Worm (Caenorhabditis elegans): ENCODE data around the gene acdh-11.

Gene acdh-11

ce11 chrIII:10565926-10566325, at the start of gene acdh-11:
TSS of gene acdh-11 (plus strand) at chrIII:10566258.
- TF ChIP-seq him-1 (tag; optimal IDR thresholded peaks at IDR 0.05) (no peak), W03F9.2 (tag; optimal IDR thresholded peaks at IDR 0.05) (no peak), dao-5 (tag; optimal IDR thresholded peaks at IDR 0.05) (no peak)

- no peak for TF ChIP-seq W03F9.2 (tag; optimal IDR thresholded peaks at IDR 0.05)
- TF ChIP-seq dao-5 (tag; optimal IDR thresholded peaks at IDR 0.05) = no peak
- TF ChIP-seq him-1 (tag; optimal IDR thresholded peaks at IDR 0.05) = no peak
Observed at ce11 chrIII:10518884-10519283, 47.2 kb upstream of the acdh-11 start.

ce11 chrIII:10519615-10520014, 46.4 kb upstream of the acdh-11 start:
- TF ChIP-seq W03F9.2 (tag; optimal IDR thresholded peaks at IDR 0.05) (no peak), him-1 (tag; optimal IDR thresholded peaks at IDR 0.05) (no peak), dao-5 (tag; optimal IDR thresholded peaks at IDR 0.05) (no peak)

ce11 chrIII:10520523-10520922, 45.5 kb upstream of the acdh-11 start, which contains the start of gene unc-49:
TSS of gene unc-49 (plus strand) at chrIII:10520762.
- TF ChIP-seq dao-5 (tag; optimal IDR thresholded peaks at IDR 0.05) (no peak), him-1 (tag; optimal IDR thresholded peaks at IDR 0.05) (no peak)

- TF ChIP-seq dao-5 (tag; optimal IDR thresholded peaks at IDR 0.05) (no peak), him-1 (tag; optimal IDR thresholded peaks at IDR 0.05) (no peak), W03F9.2 (tag; optimal IDR thresholded peaks at IDR 0.05) (no peak)
Observed at ce11 chrIII:10521219-10521618, 44.8 kb upstream of the acdh-11 start.

ce11 chrIII:10523025-10523424, 43.0 kb upstream of the acdh-11 start:
- no peak for TF ChIP-seq dao-5 (tag; optimal IDR thresholded peaks at IDR 0.05)
- no peak for TF ChIP-seq him-1 (tag; optimal IDR thresholded peaks at IDR 0.05)
- TF ChIP-seq W03F9.2 (tag; optimal IDR thresholded peaks at IDR 0.05) = no peak

- TF ChIP-seq dao-5 (tag; optimal IDR thresholded peaks at IDR 0.05) = no peak
- TF ChIP-seq him-1 (tag; optimal IDR thresholded peaks at IDR 0.05) = no peak
- no peak for TF ChIP-seq W03F9.2 (tag; optimal IDR thresholded peaks at IDR 0.05)
Observed at ce11 chrIII:10524823-10525222, 41.2 kb upstream of the acdh-11 start.

- TF ChIP-seq W03F9.2 (tag; optimal IDR thresholded peaks at IDR 0.05) (no peak), dao-5 (tag; optimal IDR thresholded peaks at IDR 0.05) (no peak), him-1 (tag; optimal IDR thresholded peaks at IDR 0.05) (no peak)
Observed at ce11 chrIII:10525927-10526326, 40.1 kb upstream of the acdh-11 start.

ce11 chrIII:10527446-10527845, 38.6 kb upstream of the acdh-11 start:
- no peak for TF ChIP-seq dao-5 (tag; optimal IDR thresholded peaks at IDR 0.05)
- TF ChIP-seq W03F9.2 (tag; optimal IDR thresholded peaks at IDR 0.05) = no peak
- no peak for TF ChIP-seq him-1 (tag; optimal IDR thresholded peaks at IDR 0.05)

ce11 chrIII:10533310-10533709, 32.7 kb upstream of the acdh-11 start:
- TF ChIP-seq dao-5 (tag; optimal IDR thresholded peaks at IDR 0.05) (no peak), W03F9.2 (tag; optimal IDR thresholded peaks at IDR 0.05) (no peak), him-1 (tag; optimal IDR thresholded peaks at IDR 0.05) (no peak)

ce11 chrIII:10534191-10534590, 31.9 kb upstream of the acdh-11 start:
- no peak for TF ChIP-seq W03F9.2 (tag; optimal IDR thresholded peaks at IDR 0.05)
- TF ChIP-seq dao-5 (tag; optimal IDR thresholded peaks at IDR 0.05) = no peak
- no peak for TF ChIP-seq him-1 (tag; optimal IDR thresholded peaks at IDR 0.05)

ce11 chrIII:10535226-10535625, 30.8 kb upstream of the acdh-11 start, which contains the start of gene hpd-1:
TSS of gene hpd-1 (plus strand) at chrIII:10535526.
- TF ChIP-seq W03F9.2 (tag; optimal IDR thresholded peaks at IDR 0.05) = no peak
- TF ChIP-seq dao-5 (tag; optimal IDR thresholded peaks at IDR 0.05) = no peak
- no peak for TF ChIP-seq him-1 (tag; optimal IDR thresholded peaks at IDR 0.05)

- TF ChIP-seq dao-5 (tag; optimal IDR thresholded peaks at IDR 0.05) (no peak), him-1 (tag; optimal IDR thresholded peaks at IDR 0.05) (no peak), W03F9.2 (tag; optimal IDR thresholded peaks at IDR 0.05) (no peak)
Observed at ce11 chrIII:10536087-10536723, 29.9 kb upstream of the acdh-11 start.

- no peak for TF ChIP-seq W03F9.2 (tag; optimal IDR thresholded peaks at IDR 0.05)
- no peak for TF ChIP-seq him-1 (tag; optimal IDR thresholded peaks at IDR 0.05)
- no peak for TF ChIP-seq dao-5 (tag; optimal IDR thresholded peaks at IDR 0.05)
Observed at ce11 chrIII:10537003-10537402, 29.1 kb upstream of the acdh-11 start.

ce11 chrIII:10537558-10537957, 28.5 kb upstream of the acdh-11 start:
- TF ChIP-seq him-1 (tag; optimal IDR thresholded peaks at IDR 0.05) (no peak), dao-5 (tag; optimal IDR thresholded peaks at IDR 0.05) (no peak), W03F9.2 (tag; optimal IDR thresholded peaks at IDR 0.05) (no peak)
